Worm (Caenorhabditis elegans) whole organism, L3 larva: ENCODE measurements around the gene Y41C4A.21.

Experiments
- R02D3.7 ChIP-seq: fragments of 150-350 bp; optimal IDR thresholded peaks from 2 replicates; lab custom pipeline; 2014; ENCODE audit warnings: missing biosample characterization, missing genetic modification characterization
- ceh-28 ChIP-seq: fragments of 150-350 bp; optimal IDR thresholded peaks from 2 replicates; lab custom pipeline; 2014; ENCODE audit warnings: missing biosample characterization, missing genetic modification reagents, missing genetic modification characterization
- ceh-82 ChIP-seq: fragments of 150-350 bp; optimal IDR thresholded peaks from 2 replicates; lab custom pipeline; 2014; ENCODE audit warnings: missing biosample characterization, missing genetic modification characterization
- daf-12 ChIP-seq: fragments of 150-350 bp; optimal IDR thresholded peaks from 2 replicates; lab custom pipeline; 2014; ENCODE audit warnings: missing biosample characterization, missing genetic modification reagents, missing genetic modification characterization
- elt-2 ChIP-seq: sonication (generic microtip); optimal IDR thresholded peaks from 2 replicates; lab custom pipeline; 2016; ENCODE audit warnings: missing genetic modification reagents, mild to moderate bottlenecking, missing genetic modification characterization, missing compliant biosample characterization
- fkh-10 ChIP-seq: sonication (generic microtip); optimal IDR thresholded peaks from 2 replicates; lab custom pipeline; 2017; ENCODE audit warnings: missing biosample characterization, missing genetic modification reagents, missing genetic modification characterization
- hmg-11 ChIP-seq: sonication (generic microtip); optimal IDR thresholded peaks from 2 replicates; lab custom pipeline; 2016; ENCODE audit warnings: missing genetic modification characterization, missing compliant biosample characterization
- mdl-1 ChIP-seq: fragments of 150-350 bp; optimal IDR thresholded peaks from 2 replicates; lab custom pipeline; 2014; ENCODE audit warnings: missing biosample characterization, missing genetic modification characterization
- mml-1 ChIP-seq: fragments of 150-350 bp; sonication (generic microtip); optimal IDR thresholded peaks from 3 replicates; lab custom pipeline; 2014; ENCODE audit warnings: missing biosample characterization, missing genetic modification characterization
- nhr-11 ChIP-seq: fragments of 150-350 bp; optimal IDR thresholded peaks from 2 replicates; lab custom pipeline; 2014; ENCODE audit warnings: missing biosample characterization, missing genetic modification characterization
- nhr-12 ChIP-seq: fragments of 150-350 bp; optimal IDR thresholded peaks from 2 replicates; lab custom pipeline; 2014; ENCODE audit warnings: missing biosample characterization, missing genetic modification characterization
- nhr-23 ChIP-seq: fragments of 150-350 bp; optimal IDR thresholded peaks from 2 replicates; lab custom pipeline; 2014; ENCODE audit warnings: missing biosample characterization, missing genetic modification reagents, missing genetic modification characterization
- nhr-43 ChIP-seq: sonication (generic microtip); optimal IDR thresholded peaks from 2 replicates; lab custom pipeline; 2016; ENCODE audit warnings: mild to moderate bottlenecking, missing genetic modification characterization, missing compliant biosample characterization; ENCODE audit not compliant: poor library complexity, severe bottlenecking
- pqm-1 ChIP-seq: fragments of 150-350 bp; optimal IDR thresholded peaks from 2 replicates; lab custom pipeline; 2017; ENCODE audit warnings: missing biosample characterization, missing genetic modification characterization, inconsistent platforms
- sea-2 ChIP-seq: fragments of 150-350 bp; sonication (generic microtip); optimal IDR thresholded peaks from 4 replicates; lab custom pipeline; 2014; ENCODE audit warnings: missing biosample characterization, missing genetic modification reagents, missing genetic modification characterization
- skn-1 ChIP-seq: fragments of 150-350 bp; optimal IDR thresholded peaks from 2 replicates; lab custom pipeline; 2014; ENCODE audit warnings: missing biosample characterization, missing genetic modification characterization

The Y41C4A.21 gene

DNA sequence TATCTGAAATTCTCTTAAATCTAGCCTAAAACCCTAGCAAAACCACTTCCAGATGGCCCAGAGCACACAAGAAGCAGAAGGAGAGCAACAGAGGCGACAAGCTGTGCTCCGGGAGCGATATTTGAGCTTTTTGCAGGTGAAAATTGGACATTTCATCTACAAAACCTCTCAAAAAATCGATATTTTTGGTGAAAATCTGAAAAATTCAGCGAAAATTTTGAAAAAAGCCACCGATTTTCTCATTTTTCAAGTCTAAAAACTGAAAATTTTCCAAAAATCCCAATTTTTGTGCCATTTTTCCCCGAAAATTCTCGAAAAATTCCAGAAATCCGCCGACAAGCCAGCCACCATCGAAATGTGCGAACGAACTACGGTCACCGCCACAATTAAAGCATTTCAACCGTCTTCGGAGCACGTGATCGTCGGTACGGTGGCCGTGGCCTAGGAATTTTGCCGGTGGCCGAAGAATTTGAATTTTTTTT is 48.1 kb downstream of the Y41C4A.21 start, which contains the start of gene C24H11.5:
Gene C24H11.5, plus strand, starts transcription at position 51 of the 482 bp plus-strand sequence.
- TF ChIP-seq fkh-10 (GFP tag; lab: Kevin White, UChicago) (no peak), skn-1 (tag; lab: Kevin White, UChicago) (no peak), ceh-28 (tag; lab: Kevin White, UChicago) (no peak), hmg-11 (tag; lab: Kevin White, UChicago) (no peak), elt-2 (tag; lab: Kevin White, UChicago) (no peak)

DNA sequence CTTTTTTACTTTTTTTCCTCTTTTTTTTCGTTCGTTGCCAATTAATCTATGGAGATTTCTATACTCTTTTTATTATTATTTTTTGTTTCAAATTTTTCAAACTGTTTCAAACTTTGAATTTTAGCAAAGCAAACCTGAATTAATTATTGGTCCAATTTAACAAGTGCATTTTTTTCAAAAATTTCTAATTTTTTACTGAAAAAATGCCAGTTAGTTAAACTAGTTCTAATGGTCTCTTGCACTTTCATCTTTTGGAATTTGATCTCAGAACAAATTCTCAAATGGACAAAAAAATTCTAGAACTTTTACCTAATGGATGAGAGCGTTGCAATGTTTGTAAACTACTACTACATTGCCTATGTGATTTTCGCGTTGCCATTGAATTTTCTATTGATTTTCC is 49.6 kb downstream of the Y41C4A.21 start, which contains the start of gene srd-74:
Gene srd-74, plus strand, starts transcription at position 301 of the 400 bp plus-strand sequence.
- TF ChIP-seq nhr-11 (tag; lab: Kevin White, UChicago) (no peak), mdl-1 (tag; lab: Kevin White, UChicago) (no peak), nhr-23 (tag; lab: Kevin White, UChicago) (no peak), nhr-43 (no peak), nhr-12 (tag; lab: Kevin White, UChicago) (no peak), ceh-28 (tag; lab: Kevin White, UChicago) (no peak), pqm-1 (no peak), R02D3.7 (tag; lab: Kevin White, UChicago) (no peak), daf-12 (tag; lab: Kevin White, UChicago) (no peak), skn-1 (tag; lab: Kevin White, UChicago) (no peak), ceh-82 (tag; lab: Kevin White, UChicago) (no peak), sea-2 (GFP tag; lab: Kevin White, UChicago) (no peak), mml-1 (tag; lab: Kevin White, UChicago) (no peak)
- TF ChIP-seq, all 47 proteins: peak for 0
